Fruit fly (Drosophila melanogaster) whole organism, pupa: Measurements from ENCODE around the gene Dad1.
A peak's percentile ranks its signal among the peaks of the same experiment; 100 is the strongest.

Source experiments
- CG10348 ChIP-seq: fragments of 200-800 bp; sonication (Bioruptor generic); IDR thresholded peaks from 2 replicates; pipeline ENCODE4 v1.3.6; 2022; ENCODE audit warnings: missing biosample characterization, missing genetic modification characterization
- CG12605 ChIP-seq: fragments of 200-800 bp; sonication (Bioruptor generic); IDR thresholded peaks from 2 replicates; pipeline ENCODE4 v1.3.6; 2022; ENCODE audit warnings: missing biosample characterization, missing genetic modification characterization
- CG13204 ChIP-seq: fragments of 200-800 bp; sonication (Bioruptor generic); optimal IDR thresholded peaks from 2 replicates; lab custom pipeline; 2018; ENCODE audit warnings: missing biosample characterization, mild to moderate bottlenecking, missing genetic modification characterization, moderate library complexity
- CG14655 ChIP-seq: fragments of 200-800 bp; sonication (Bioruptor generic); optimal IDR thresholded peaks from 3 replicates; lab custom pipeline; 2017; ENCODE audit warnings: mild to moderate bottlenecking, missing biosample characterization, missing genetic modification reagents, missing genetic modification characterization
- CG15710 ChIP-seq: fragments of 200-800 bp; sonication (Bioruptor generic); optimal IDR thresholded peaks from 2 replicates; lab custom pipeline; 2018; ENCODE audit warnings: missing biosample characterization, mild to moderate bottlenecking, missing genetic modification characterization, moderate library complexity
- CG17806 ChIP-seq: fragments of 200-800 bp; sonication (Bioruptor generic); optimal IDR thresholded peaks from 2 replicates; lab custom pipeline; 2018; ENCODE audit warnings: missing biosample characterization, mild to moderate bottlenecking, missing genetic modification characterization, moderate library complexity
- CG32121 ChIP-seq: fragments of 200-800 bp; sonication (Bioruptor generic); IDR thresholded peaks from 2 replicates; pipeline ENCODE4 v1.3.6; 2022; ENCODE audit warnings: missing biosample characterization, missing genetic modification characterization
- CG34367 ChIP-seq: fragments of 200-800 bp; sonication (Bioruptor generic); optimal IDR thresholded peaks from 2 replicates; lab custom pipeline; 2018; ENCODE audit warnings: missing biosample characterization, mild to moderate bottlenecking, missing genetic modification characterization
- CG4496 ChIP-seq: fragments of 200-800 bp; sonication (Bioruptor generic); IDR thresholded peaks from 3 replicates; pipeline ENCODE4 v1.3.6; 2022; ENCODE audit warnings: missing biosample characterization, missing genetic modification characterization
- CG8159 ChIP-seq: fragments of 200-800 bp; sonication (Bioruptor generic); optimal IDR thresholded peaks from 3 replicates; lab custom pipeline; 2018; ENCODE audit warnings: missing biosample characterization, mild to moderate bottlenecking, missing genetic modification characterization, moderate library complexity
- CG8301 ChIP-seq: fragments of 200-800 bp; sonication (Bioruptor generic); optimal IDR thresholded peaks from 2 replicates; lab custom pipeline; 2018; ENCODE audit warnings: missing biosample characterization, mild to moderate bottlenecking, missing genetic modification characterization
- CG9948 ChIP-seq: fragments of 200-800 bp; sonication (Bioruptor generic); optimal IDR thresholded peaks from 2 replicates; lab custom pipeline; 2018; ENCODE audit warnings: missing biosample characterization, mild to moderate bottlenecking, missing genetic modification characterization, moderate library complexity
- D1 ChIP-seq: fragments of 200-800 bp; sonication (Bioruptor generic); optimal IDR thresholded peaks from 2 replicates; lab custom pipeline; 2018; ENCODE audit warnings: missing biosample characterization, mild to moderate bottlenecking, missing genetic modification characterization, moderate library complexity
- EcR ChIP-seq: fragments of 200-800 bp; sonication (Bioruptor generic); optimal IDR thresholded peaks from 3 replicates; lab custom pipeline; 2019; ENCODE audit warnings: missing biosample characterization, missing genetic modification characterization, mild to moderate bottlenecking, moderate library complexity, missing genetic modification reagents
- Ets98B ChIP-seq: fragments of 200-800 bp; sonication (Bioruptor generic); IDR thresholded peaks from 2 replicates; pipeline ENCODE4 v1.3.6; 2022; ENCODE audit warnings: missing biosample characterization, missing genetic modification characterization
- Pif1A ChIP-seq: fragments of 200-800 bp; sonication (Bioruptor generic); optimal IDR thresholded peaks from 3 replicates; lab custom pipeline; 2016; ENCODE audit warnings: missing biosample characterization, missing genetic modification characterization
- Pif1B ChIP-seq: fragments of 200-800 bp; sonication (Bioruptor generic); optimal IDR thresholded peaks from 3 replicates; lab custom pipeline; 2016; ENCODE audit warnings: missing biosample characterization, missing genetic modification characterization
- Snoo ChIP-seq: fragments of 200-800 bp; sonication (Bioruptor generic); optimal IDR thresholded peaks from 3 replicates; lab custom pipeline; 2017; ENCODE audit warnings: missing biosample characterization, mild to moderate bottlenecking, missing genetic modification characterization, inconsistent platforms
- fd96Ca ChIP-seq: fragments of 200-800 bp; sonication (Bioruptor generic); IDR thresholded peaks from 3 replicates; pipeline ENCODE4 v1.3.6; 2022; ENCODE audit warnings: missing biosample characterization, missing genetic modification characterization
- gl ChIP-seq: fragments of 200-800 bp; sonication (Bioruptor generic); optimal IDR thresholded peaks from 2 replicates; lab custom pipeline; 2018; ENCODE audit warnings: missing biosample characterization, mild to moderate bottlenecking, missing genetic modification characterization
- rn ChIP-seq: fragments of 200-800 bp; sonication (Bioruptor generic); IDR thresholded peaks from 2 replicates; pipeline ENCODE4 v1.3.6; 2022; ENCODE audit warnings: missing biosample characterization, missing genetic modification characterization

The Dad1 gene

dm6 chr2L:8416350-8417046 is 32.6 kb upstream of the Dad1 start:
- TF ChIP-seq CG17806 (tag; lab: Kevin White, UChicago), result peak; percentile 65
- TF ChIP-seq EcR (GFP tag; lab: Kevin White, UChicago), result peak; percentile 97
- TF ChIP-seq CG14655, result peak; percentile 72
- TF ChIP-seq CG10348 (GFP tag; lab: Robert Waterston, UW), result no peak
- peak; percentile 30; the same call in 1 of the 2 replicates for TF ChIP-seq Ets98B
- peak; percentile 59 for TF ChIP-seq CG8301 (tag; lab: Kevin White, UChicago)
- TF ChIP-seq CG12605 (GFP tag; lab: Robert Waterston, UW), result peak; percentile 35; the same call in 1 of the 2 replicates
- TF ChIP-seq CG8159 (tag; lab: Kevin White, UChicago), result peak; percentile 69
- TF ChIP-seq Pif1B (GFP tag; lab: Kevin White, UChicago), result peak; percentile 68
- peak; percentile 61 for TF ChIP-seq CG34367 (tag; lab: Kevin White, UChicago)
- no peak for TF ChIP-seq rn (GFP tag; lab: Robert Waterston, UW)
- TF ChIP-seq Pif1A (GFP tag; lab: Kevin White, UChicago), result peak; percentile 82
- peak; percentile 69 for TF ChIP-seq Snoo (tag; lab: Kevin White, UChicago)
- peak; percentile 65 for TF ChIP-seq CG9948
- TF ChIP-seq CG32121 (GFP tag; lab: Robert Waterston, UW), result peak; percentile 19; the same call in 1 of the 2 replicates
- peak; percentile 0 for TF ChIP-seq D1 (tag; lab: Kevin White, UChicago)
- TF ChIP-seq fd96Ca (GFP tag; lab: Robert Waterston, UW), result 0 out of 3 replicates have a peak, but pooled peaks have one; percentile 62
- peak; percentile 61 for TF ChIP-seq gl (tag; lab: Kevin White, UChicago)
- peak; percentile 65 for TF ChIP-seq CG4496 (GFP tag; lab: Robert Waterston, UW)
- TF ChIP-seq CG15710, result peak; percentile 60
- peak; percentile 66 for TF ChIP-seq CG13204 (GFP tag; lab: Kevin White, UChicago)

dm6 chr2L:8414887-8415883 is 31.2 kb upstream of the Dad1 start, which contains the start of the genes CG13398 and Akap200:
TSS of gene CG13398 (minus strand) at chr2L:8415256.
TSS of gene Akap200 (plus strand) at chr2L:8415690.
- TF ChIP-seq D1 (tag; lab: Kevin White, UChicago), result peak; percentile 39
- no peak for TF ChIP-seq CG13204 (GFP tag; lab: Kevin White, UChicago)
- TF ChIP-seq CG9948, result peak; percentile 28
- no peak for TF ChIP-seq CG12605 (GFP tag; lab: Robert Waterston, UW)
- peak; percentile 35 for TF ChIP-seq Ets98B
- TF ChIP-seq CG10348 (GFP tag; lab: Robert Waterston, UW), result no peak
- TF ChIP-seq Snoo (tag; lab: Kevin White, UChicago), result no peak
- TF ChIP-seq CG4496 (GFP tag; lab: Robert Waterston, UW), result 0 out of 3 replicates have a peak, but pooled peaks have one; percentile 15
- TF ChIP-seq Pif1A (GFP tag; lab: Kevin White, UChicago), result no peak
- TF ChIP-seq EcR (GFP tag; lab: Kevin White, UChicago), result no peak
- TF ChIP-seq Pif1B (GFP tag; lab: Kevin White, UChicago), result peak; percentile 44
- TF ChIP-seq CG15710, result peak; percentile 28
- peak; percentile 25; the same call in 1 of the 3 replicates for TF ChIP-seq fd96Ca (GFP tag; lab: Robert Waterston, UW)
- no peak for TF ChIP-seq gl (tag; lab: Kevin White, UChicago)
- peak; percentile 44; the same call in 1 of the 2 replicates for TF ChIP-seq CG32121 (GFP tag; lab: Robert Waterston, UW)
- TF ChIP-seq CG14655, result no peak
- TF ChIP-seq CG17806 (tag; lab: Kevin White, UChicago), result no peak
- TF ChIP-seq CG34367 (tag; lab: Kevin White, UChicago), result no peak
- TF ChIP-seq rn (GFP tag; lab: Robert Waterston, UW), result no peak
- peak; percentile 57 for TF ChIP-seq CG8159 (tag; lab: Kevin White, UChicago)
- no peak for TF ChIP-seq CG8301 (tag; lab: Kevin White, UChicago)

- peak; percentile 57 for TF ChIP-seq EcR (GFP tag; lab: Kevin White, UChicago)
- TF ChIP-seq CG12605 (GFP tag; lab: Robert Waterston, UW), result no peak
- TF ChIP-seq CG32121 (GFP tag; lab: Robert Waterston, UW), result no peak
- no peak for TF ChIP-seq Pif1B (GFP tag; lab: Kevin White, UChicago)
Observed at dm6 chr2L:8411530-8411929, 27.6 kb upstream of the Dad1 start, which contains the start of gene Naglu. TSS of gene Naglu (minus strand) at chr2L:8411868.

- peak; percentile 49 for TF ChIP-seq CG8159 (tag; lab: Kevin White, UChicago)
- no peak for TF ChIP-seq CG8301 (tag; lab: Kevin White, UChicago)
- peak; percentile 73; the same call in 1 of the 2 replicates for TF ChIP-seq CG12605 (GFP tag; lab: Robert Waterston, UW)
- peak; percentile 3 for TF ChIP-seq CG17806 (tag; lab: Kevin White, UChicago)
- TF ChIP-seq CG10348 (GFP tag; lab: Robert Waterston, UW), result no peak
- TF ChIP-seq fd96Ca (GFP tag; lab: Robert Waterston, UW), result peak; percentile 50
- TF ChIP-seq CG13204 (GFP tag; lab: Kevin White, UChicago), result no peak
- TF ChIP-seq Pif1B (GFP tag; lab: Kevin White, UChicago), result no peak
- TF ChIP-seq CG15710, result peak; percentile 35
- peak; percentile 11 for TF ChIP-seq EcR (GFP tag; lab: Kevin White, UChicago)
- TF ChIP-seq Ets98B, result 0 out of 2 replicates have a peak, but pooled peaks have one; percentile 36
- peak; percentile 72 for TF ChIP-seq CG4496 (GFP tag; lab: Robert Waterston, UW)
- TF ChIP-seq CG9948, result peak; percentile 12
- peak; percentile 24; the same call in 1 of the 2 replicates for TF ChIP-seq rn (GFP tag; lab: Robert Waterston, UW)
- TF ChIP-seq CG32121 (GFP tag; lab: Robert Waterston, UW), result peak; percentile 49; the same call in 1 of the 2 replicates
- no peak for TF ChIP-seq D1 (tag; lab: Kevin White, UChicago)
- TF ChIP-seq CG14655, result no peak
- peak; percentile 41 for TF ChIP-seq Snoo (tag; lab: Kevin White, UChicago)
- peak; percentile 39 for TF ChIP-seq CG34367 (tag; lab: Kevin White, UChicago)
- TF ChIP-seq gl (tag; lab: Kevin White, UChicago), result peak; percentile 74
- TF ChIP-seq Pif1A (GFP tag; lab: Kevin White, UChicago), result no peak
Observed at dm6 chr2L:8403286-8404270, 19.6 kb upstream of the Dad1 start, which contains the start of gene emb. TSS of gene emb (plus strand) at chr2L:8403573.
